Fruit fly (Drosophila melanogaster) whole organism, embryonic: ENCODE measurements around the gene Sam-S.
A peak's percentile ranks its signal among the peaks of the same experiment; 100 is the strongest.

Source experiments
- B-H2 ChIP-seq: fragments of 200-800 bp; sonication (Bioruptor generic); optimal IDR thresholded peaks from 2 replicates; lab custom pipeline; 2018; ENCODE audit warnings: missing biosample characterization, mild to moderate bottlenecking, missing genetic modification characterization
- C15 ChIP-seq: fragments of 200-800 bp; sonication (Bioruptor generic); IDR thresholded peaks from 3 replicates; pipeline ENCODE4 v1.3.6; 2022; ENCODE audit warnings: missing biosample characterization, missing genetic modification characterization
- CG10431 ChIP-seq: fragments of 200-800 bp; sonication (Bioruptor generic); optimal IDR thresholded peaks from 3 replicates; lab custom pipeline; 2018; ENCODE audit warnings: missing biosample characterization, mild to moderate bottlenecking, missing genetic modification characterization
- CG11398 ChIP-seq: fragments of 200-800 bp; sonication (Bioruptor generic); optimal IDR thresholded peaks from 2 replicates; lab custom pipeline; 2016; ENCODE audit warnings: missing biosample characterization, missing genetic modification characterization
- CG12155 ChIP-seq: fragments of 200-800 bp; sonication (Bioruptor generic); optimal IDR thresholded peaks from 3 replicates; lab custom pipeline; 2016; ENCODE audit warnings: missing biosample characterization, missing genetic modification characterization
- CG13894 ChIP-seq: fragments of 200-800 bp; sonication (Bioruptor generic); optimal IDR thresholded peaks from 3 replicates; lab custom pipeline; 2018; ENCODE audit warnings: missing biosample characterization, mild to moderate bottlenecking, missing genetic modification characterization, moderate library complexity
- CG14014 ChIP-seq: fragments of 200-800 bp; sonication (Bioruptor generic); IDR thresholded peaks from 2 replicates; pipeline ENCODE4 v1.3.6; 2022; ENCODE audit warnings: missing biosample characterization, missing genetic modification characterization
- CG15514 ChIP-seq: fragments of 200-800 bp; sonication (Bioruptor generic); optimal IDR thresholded peaks from 3 replicates; lab custom pipeline; 2017; ENCODE audit warnings: missing biosample characterization, missing genetic modification characterization, mild to moderate bottlenecking, moderate library complexity, missing genetic modification reagents
- CG18599 ChIP-seq: fragments of 200-800 bp; sonication (Bioruptor generic); optimal IDR thresholded peaks from 3 replicates; lab custom pipeline; 2017; ENCODE audit warnings: missing biosample characterization, missing genetic modification characterization, mild to moderate bottlenecking, moderate library complexity, missing genetic modification reagents
- CG33557 ChIP-seq: fragments of 200-800 bp; sonication (Bioruptor generic); optimal IDR thresholded peaks from 2 replicates; lab custom pipeline; 2019; ENCODE audit warnings: missing biosample characterization, mild to moderate bottlenecking, missing genetic modification characterization, moderate library complexity
- CG3407 ChIP-seq: fragments of 200-800 bp; sonication (Bioruptor generic); optimal IDR thresholded peaks from 2 replicates; lab custom pipeline; 2018; ENCODE audit warnings: missing biosample characterization, mild to moderate bottlenecking, missing genetic modification characterization
- CG8290 ChIP-seq, 3 experiments: fragments of 200-800 bp; sonication (Bioruptor generic); optimal IDR thresholded peaks; 2 replicates each; lab custom pipeline; 2016 to 2019; ENCODE audit warnings: missing biosample characterization in 3 of 3, missing genetic modification characterization in 3 of 3, mild to moderate bottlenecking in 2 of 3, moderate library complexity in 1 of 3
- CG9876 ChIP-seq: fragments of 200-800 bp; sonication (Bioruptor generic); optimal IDR thresholded peaks from 2 replicates; lab custom pipeline; 2016; ENCODE audit warnings: missing biosample characterization, missing genetic modification characterization
- Dp ChIP-seq: fragments of 200-800 bp; sonication (Bioruptor generic); optimal IDR thresholded peaks from 2 replicates; lab custom pipeline; 2018; ENCODE audit warnings: missing biosample characterization, mild to moderate bottlenecking, missing genetic modification characterization, moderate library complexity
- E2f1 ChIP-seq: fragments of 200-800 bp; sonication (Bioruptor generic); IDR thresholded peaks from 2 replicates; pipeline ENCODE4 v1.3.6; 2022; ENCODE audit warnings: missing biosample characterization, missing genetic modification characterization
- Fer3 ChIP-seq: fragments of 200-800 bp; sonication (Bioruptor generic); optimal IDR thresholded peaks from 2 replicates; lab custom pipeline; 2018; ENCODE audit warnings: missing biosample characterization, mild to moderate bottlenecking, missing genetic modification characterization, moderate library complexity
- HHEX ChIP-seq: fragments of 200-800 bp; sonication (Bioruptor generic); optimal IDR thresholded peaks from 3 replicates; lab custom pipeline; 2017; ENCODE audit warnings: missing biosample characterization, mild to moderate bottlenecking, missing genetic modification characterization, missing genetic modification reagents
- MBD-R2 ChIP-seq: fragments of 200-800 bp; sonication (Bioruptor generic); IDR thresholded peaks from 2 replicates; pipeline ENCODE4 v1.3.6; 2022; ENCODE audit warnings: missing biosample characterization, missing genetic modification characterization
- Mes4 ChIP-seq: fragments of 200-800 bp; sonication (Bioruptor generic); optimal IDR thresholded peaks from 2 replicates; lab custom pipeline; 2016; ENCODE audit warnings: missing biosample characterization, missing genetic modification characterization
- Stat92E ChIP-seq, 3 experiments: fragments of >200 bp in 2 of 3; fragments of 200-800 bp in 1 of 3; sonication (Bioruptor generic) in 1 of 3; optimal IDR thresholded peaks; 2 replicates each; lab custom pipeline; 2017 to 2019; ENCODE audit warnings: missing biosample characterization in 3 of 3, missing genetic modification characterization in 3 of 3, mild to moderate bottlenecking in 1 of 3, moderate library complexity in 1 of 3
- Tbp ChIP-seq: fragments of >200 bp; optimal IDR thresholded peaks from 2 replicates; lab custom pipeline; 2018; ENCODE audit warnings: missing biosample characterization, missing genetic modification characterization
- Vsx1 ChIP-seq: fragments of 200-800 bp; sonication (Bioruptor generic); optimal IDR thresholded peaks from 2 replicates; lab custom pipeline; 2017; ENCODE audit warnings: missing biosample characterization, mild to moderate bottlenecking, missing genetic modification characterization, missing genetic modification reagents
- YL-1 ChIP-seq: fragments of 200-800 bp; sonication (Bioruptor generic); optimal IDR thresholded peaks from 3 replicates; lab custom pipeline; 2017; ENCODE audit warnings: missing biosample characterization, mild to moderate bottlenecking, missing genetic modification characterization
- amos ChIP-seq: fragments of 200-800 bp; sonication (Bioruptor generic); IDR thresholded peaks from 2 replicates; pipeline ENCODE4 v1.3.6; 2022; ENCODE audit warnings: missing biosample characterization, missing genetic modification characterization; ENCODE audit not compliant: partially characterized antibody
- ase ChIP-seq: fragments of 200-800 bp; sonication (Bioruptor generic); IDR thresholded peaks from 3 replicates; pipeline ENCODE4 v1.3.6; 2022; ENCODE audit warnings: missing biosample characterization, missing genetic modification characterization
- bbx ChIP-seq: fragments of 200-800 bp; sonication (Bioruptor generic); IDR thresholded peaks from 2 replicates; pipeline ENCODE4 v1.3.6; 2022; ENCODE audit warnings: missing biosample characterization, missing genetic modification characterization; ENCODE audit not compliant: partially characterized antibody
- bowl ChIP-seq: fragments of 200-800 bp; sonication (Bioruptor generic); IDR thresholded peaks from 2 replicates; pipeline ENCODE4 v1.3.6; 2022; ENCODE audit warnings: missing biosample characterization, missing genetic modification characterization
- ci ChIP-seq: fragments of 200-800 bp; sonication (Bioruptor generic); IDR thresholded peaks from 3 replicates; pipeline ENCODE4 v1.3.6; 2022; ENCODE audit warnings: missing biosample characterization, missing genetic modification characterization
- dysf ChIP-seq: fragments of 200-800 bp; sonication (Bioruptor generic); IDR thresholded peaks from 3 replicates; pipeline ENCODE4 v1.3.6; 2022; ENCODE audit warnings: missing biosample characterization, missing genetic modification characterization
- ftz-f1 ChIP-seq: fragments of 200-800 bp; sonication (Bioruptor generic); optimal IDR thresholded peaks from 2 replicates; lab custom pipeline; 2016; ENCODE audit warnings: missing biosample characterization, missing genetic modification characterization
- jigr1 ChIP-seq: fragments of 200-800 bp; sonication (Bioruptor generic); IDR thresholded peaks from 3 replicates; pipeline ENCODE4 v1.3.6; 2022; ENCODE audit warnings: missing biosample characterization, missing genetic modification characterization
- kah ChIP-seq: fragments of 200-800 bp; sonication (Bioruptor generic); optimal IDR thresholded peaks from 2 replicates; lab custom pipeline; 2018; ENCODE audit warnings: missing biosample characterization, mild to moderate bottlenecking, missing genetic modification characterization
- lbe ChIP-seq: fragments of 200-800 bp; sonication (Bioruptor generic); optimal IDR thresholded peaks from 2 replicates; lab custom pipeline; 2016; ENCODE audit warnings: missing biosample characterization, mild to moderate bottlenecking, missing genetic modification characterization
- lola ChIP-seq, 3 experiments: fragments of >200 bp in 2 of 3; fragments of 200-800 bp in 1 of 3; sonication (Bioruptor generic) in 1 of 3; optimal IDR thresholded peaks; 2 replicates each; lab custom pipeline; 2017 to 2019; ENCODE audit warnings: missing biosample characterization in 3 of 3, missing genetic modification characterization in 3 of 3, mild to moderate bottlenecking in 1 of 3, moderate library complexity in 1 of 3
- mirr ChIP-seq: fragments of 200-800 bp; sonication (Bioruptor generic); optimal IDR thresholded peaks from 3 replicates; lab custom pipeline; 2018; ENCODE audit warnings: missing biosample characterization, mild to moderate bottlenecking, missing genetic modification characterization
- odd ChIP-seq: fragments of 200-800 bp; sonication (Bioruptor generic); optimal IDR thresholded peaks from 2 replicates; lab custom pipeline; 2017; ENCODE audit warnings: missing biosample characterization, mild to moderate bottlenecking, missing genetic modification characterization
- run ChIP-seq: fragments of 200-800 bp; sonication (Bioruptor generic); optimal IDR thresholded peaks from 3 replicates; lab custom pipeline; 2018; ENCODE audit warnings: missing biosample characterization, mild to moderate bottlenecking, missing genetic modification characterization
- sc ChIP-seq, 3 experiments: fragments of >200 bp in 2 of 3; fragments of 200-800 bp in 1 of 3; sonication (Bioruptor generic) in 1 of 3; optimal IDR thresholded peaks; 2 replicates in 2 of 3; 3 replicates in 1 of 3; lab custom pipeline; 2017; ENCODE audit warnings: mild to moderate bottlenecking in 1 of 3, missing biosample characterization in 1 of 3, missing genetic modification characterization in 1 of 3, missing genetic modification reagents in 1 of 3
- sima ChIP-seq: fragments of 200-800 bp; sonication (Bioruptor generic); optimal IDR thresholded peaks from 2 replicates; lab custom pipeline; 2016; ENCODE audit warnings: missing biosample characterization, missing genetic modification characterization
- so ChIP-seq: fragments of 200-800 bp; sonication (Bioruptor generic); IDR thresholded peaks from 3 replicates; pipeline ENCODE4 v1.3.6; 2022; ENCODE audit warnings: missing biosample characterization, missing genetic modification characterization
- tgo ChIP-seq: fragments of 200-800 bp; sonication (Bioruptor generic); IDR thresholded peaks from 3 replicates; pipeline ENCODE4 v1.3.6; 2022; ENCODE audit warnings: missing biosample characterization, missing genetic modification characterization
- unpg ChIP-seq: fragments of 200-800 bp; sonication (Bioruptor generic); optimal IDR thresholded peaks from 3 replicates; lab custom pipeline; 2018; ENCODE audit warnings: missing biosample characterization, mild to moderate bottlenecking, missing genetic modification characterization, moderate library complexity

Gene Sam-S

dm6 chr2L:128977-129941, 22.6 kb downstream of the Sam-S start (continued):
- TF ChIP-seq tgo (GFP tag; lab: Robert Waterston, UW) (no peak), CG11398 (peak; percentile 30), CG15514 (GFP tag; lab: Kevin White, UChicago) (peak; percentile 72), CG33557 (peak; percentile 18), CG8290 (GFP tag; optimal IDR thresholded peaks at IDR 0.05; lab: Kevin White, UChicago) (peak; percentile 41), CG8290 (tag; optimal IDR thresholded peaks at IDR 0.05; lab: Kevin White, UChicago) (peak; percentile 21 to 82), CG10431 (GFP tag; lab: Kevin White, UChicago) (peak; percentile 39), Tbp (no peak), C15 (GFP tag; lab: Robert Waterston, UW) (0 out of 3 replicates have a peak, but pooled peaks have one; percentile 23), CG3407 (GFP tag; lab: Kevin White, UChicago) (peak; percentile 43), Vsx1 (GFP tag; lab: Kevin White, UChicago) (peak; percentile 25), Stat92E (GFP tag; optimal IDR thresholded peaks at IDR 0.05; lab: Kevin White, UChicago) (peak in 1 of 3 experiments; percentile 54), CG18599 (GFP tag; lab: Kevin White, UChicago) (peak; percentile 74), ci (GFP tag; lab: Robert Waterston, UW) (peak; percentile 71; the same call in 2 of the 3 replicates), CG9876 (no peak), bbx (GFP tag; lab: Robert Waterston, UW) (peak; percentile 65), ase (GFP tag; lab: Robert Waterston, UW) (no peak), bowl (GFP tag; lab: Robert Waterston, UW) (peak; percentile 57; the same call in 1 of the 2 replicates), odd (peak; percentile 21), kah (GFP tag; lab: Kevin White, UChicago) (peak; percentile 71), sc (optimal IDR thresholded peaks at IDR 0.05; lab: Kevin White, UChicago) (no peak), sc (GFP tag; optimal IDR thresholded peaks at IDR 0.05; lab: Kevin White, UChicago) (no peak), mirr (peak; percentile 78), unpg (GFP tag; lab: Kevin White, UChicago) (peak; percentile 11), ftz-f1 (GFP tag; lab: Kevin White, UChicago) (peak; percentile 70), CG12155 (GFP tag; lab: Kevin White, UChicago) (peak; percentile 34)

DNA sequence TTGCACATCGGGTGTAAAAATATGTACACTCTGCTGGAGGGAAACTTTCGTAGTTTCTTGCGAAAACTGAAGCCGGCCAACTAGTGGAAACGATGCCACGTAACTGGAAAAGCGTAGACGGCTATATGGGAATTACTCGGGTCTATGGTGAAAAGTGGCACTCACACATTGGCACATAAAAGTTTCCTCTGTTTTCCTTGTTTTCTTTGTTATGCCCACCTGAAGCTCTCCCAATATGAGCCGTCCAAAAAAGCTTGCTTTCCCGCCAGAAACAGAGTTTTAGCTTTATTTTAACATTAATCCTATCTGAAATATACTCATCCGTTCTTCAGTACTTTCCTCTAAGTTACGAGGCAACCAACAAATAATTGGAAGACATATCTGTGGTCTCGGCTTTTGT, 24.0 kb downstream of the Sam-S start, which contains the start of gene CG3164:
Gene CG3164 (minus strand): TSS at position 101 of the 400 bp plus-strand sequence.
- no peak for TF ChIP-seq sima (GFP tag; lab: Kevin White, UChicago)
- peak in 1 of 3 experiments; percentile 22 for TF ChIP-seq lola (GFP tag; optimal IDR thresholded peaks at IDR 0.05; lab: Kevin White, UChicago)
- peak; percentile 76 for TF ChIP-seq CG13894 (tag; lab: Kevin White, UChicago)

dm6 chr2L:131466-132270, 25.0 kb downstream of the Sam-S start, which contains the start of gene Gs1:
Gs1 (plus strand) TSS chr2L:132077.
- TF ChIP-seq CG14014 (GFP tag; lab: Robert Waterston, UW): 0 out of 2 replicates have a peak, but pooled peaks have one; percentile 29
- TF ChIP-seq lbe (GFP tag; lab: Kevin White, UChicago): peak; percentile 0
- peak; percentile 34 for TF ChIP-seq HHEX (GFP tag; lab: Kevin White, UChicago)
- TF ChIP-seq run: peak; percentile 7
- TF ChIP-seq MBD-R2 (GFP tag; lab: Robert Waterston, UW): peak; percentile 18; the same call in 1 of the 2 replicates
- TF ChIP-seq dysf (GFP tag; lab: Robert Waterston, UW): peak; percentile 26; the same call in 1 of the 3 replicates
- peak; percentile 36 for TF ChIP-seq YL-1 (GFP tag; lab: Kevin White, UChicago)
- no peak for TF ChIP-seq jigr1 (GFP tag; lab: Robert Waterston, UW)
- peak; percentile 50 for TF ChIP-seq Fer3 (tag; lab: Kevin White, UChicago)
- peak; percentile 10; the same call in 1 of the 2 replicates for TF ChIP-seq amos
- TF ChIP-seq Dp (GFP tag; lab: Kevin White, UChicago): peak; percentile 18
- no peak for TF ChIP-seq Mes4 (GFP tag; lab: Kevin White, UChicago)
- TF ChIP-seq B-H2: peak; percentile 72
- TF ChIP-seq so: peak; percentile 74; the same call in 2 of the 3 replicates
- no peak for TF ChIP-seq E2f1 (GFP tag; lab: Robert Waterston, UW)
